Fruit fly (Drosophila melanogaster) whole organism, embryonic: ENCODE measurements around the gene HemK1.

Experiments
- Aef1 ChIP-seq: fragments of 200-800 bp; sonication (Bioruptor generic); IDR thresholded peaks from 3 replicates; pipeline ENCODE4 v1.3.6; 2022; ENCODE audit warnings: missing biosample characterization, missing genetic modification characterization
- Atf3 ChIP-seq: fragments of 200-800 bp; sonication (Bioruptor generic); optimal IDR thresholded peaks from 3 replicates; lab custom pipeline; 2016; ENCODE audit warnings: missing biosample characterization, missing genetic modification characterization
- Atf6 ChIP-seq: fragments of 200-800 bp; sonication (Bioruptor generic); IDR thresholded peaks from 2 replicates; pipeline ENCODE4 v1.3.6; 2022; ENCODE audit warnings: missing biosample characterization, missing genetic modification characterization
- CG10654 ChIP-seq: fragments of 200-800 bp; sonication (Bioruptor generic); optimal IDR thresholded peaks from 2 replicates; lab custom pipeline; 2016; ENCODE audit warnings: missing biosample characterization, missing genetic modification characterization
- CG11085 ChIP-seq: fragments of 200-800 bp; sonication (Bioruptor generic); IDR thresholded peaks from 2 replicates; pipeline ENCODE4 v1.3.6; 2022; ENCODE audit warnings: missing biosample characterization, missing genetic modification characterization
- CG12219 ChIP-seq: fragments of 200-800 bp; sonication (Bioruptor generic); optimal IDR thresholded peaks from 3 replicates; lab custom pipeline; 2018; ENCODE audit warnings: missing biosample characterization, mild to moderate bottlenecking, missing genetic modification characterization
- CG12942 ChIP-seq: fragments of 200-800 bp; sonication (Bioruptor generic); optimal IDR thresholded peaks from 3 replicates; lab custom pipeline; 2016; ENCODE audit warnings: missing biosample characterization, missing genetic modification characterization
- CG13894 ChIP-seq: fragments of 200-800 bp; sonication (Bioruptor generic); optimal IDR thresholded peaks from 3 replicates; lab custom pipeline; 2018; ENCODE audit warnings: missing biosample characterization, mild to moderate bottlenecking, missing genetic modification characterization, moderate library complexity
- CG14014 ChIP-seq: fragments of 200-800 bp; sonication (Bioruptor generic); IDR thresholded peaks from 2 replicates; pipeline ENCODE4 v1.3.6; 2022; ENCODE audit warnings: missing biosample characterization, missing genetic modification characterization
- CG1529 ChIP-seq: fragments of 200-800 bp; sonication (Bioruptor generic); optimal IDR thresholded peaks from 3 replicates; lab custom pipeline; 2018; ENCODE audit warnings: missing biosample characterization, missing genetic modification characterization
- CG15514 ChIP-seq: fragments of 200-800 bp; sonication (Bioruptor generic); optimal IDR thresholded peaks from 3 replicates; lab custom pipeline; 2017; ENCODE audit warnings: missing biosample characterization, missing genetic modification characterization, mild to moderate bottlenecking, moderate library complexity, missing genetic modification reagents
- CG18011 ChIP-seq: fragments of 200-800 bp; sonication (Bioruptor generic); optimal IDR thresholded peaks from 2 replicates; lab custom pipeline; 2017; ENCODE audit warnings: missing biosample characterization, missing genetic modification characterization, mild to moderate bottlenecking, moderate library complexity, missing genotype
- CG1832 ChIP-seq: fragments of 200-800 bp; sonication (Bioruptor generic); optimal IDR thresholded peaks from 2 replicates; lab custom pipeline; 2017; ENCODE audit warnings: missing biosample characterization, mild to moderate bottlenecking, missing genetic modification characterization, inconsistent platforms
- CG18599 ChIP-seq: fragments of 200-800 bp; sonication (Bioruptor generic); optimal IDR thresholded peaks from 3 replicates; lab custom pipeline; 2017; ENCODE audit warnings: missing biosample characterization, missing genetic modification characterization, mild to moderate bottlenecking, moderate library complexity, missing genetic modification reagents
- CG2199 ChIP-seq: fragments of 200-800 bp; sonication (Bioruptor generic); IDR thresholded peaks from 3 replicates; pipeline ENCODE4 v1.3.6; 2022; ENCODE audit warnings: missing biosample characterization, missing genetic modification characterization
- CG30431 ChIP-seq: fragments of 200-800 bp; sonication (Bioruptor generic); optimal IDR thresholded peaks from 2 replicates; lab custom pipeline; 2017; ENCODE audit warnings: missing biosample characterization, missing genetic modification characterization
- CG33213 ChIP-seq: fragments of 200-800 bp; sonication (Bioruptor generic); optimal IDR thresholded peaks from 3 replicates; lab custom pipeline; 2016; ENCODE audit warnings: missing biosample characterization, missing genetic modification characterization
- CG4328 ChIP-seq: fragments of 200-800 bp; sonication (Bioruptor generic); optimal IDR thresholded peaks from 3 replicates; lab custom pipeline; 2017; ENCODE audit warnings: missing biosample characterization, missing genetic modification reagents, missing genetic modification characterization
- CG5180 ChIP-seq: fragments of 200-800 bp; sonication (Bioruptor generic); optimal IDR thresholded peaks from 3 replicates; lab custom pipeline; 2017; ENCODE audit warnings: missing biosample characterization, missing genetic modification characterization, mild to moderate bottlenecking, moderate library complexity, missing genetic modification reagents
- CG6683 ChIP-seq: fragments of 200-800 bp; sonication (Bioruptor generic); optimal IDR thresholded peaks from 2 replicates; lab custom pipeline; 2017; ENCODE audit warnings: missing biosample characterization, mild to moderate bottlenecking, missing genetic modification characterization, missing genetic modification reagents
- CG6854 ChIP-seq: fragments of 200-800 bp; sonication (Bioruptor generic); optimal IDR thresholded peaks from 3 replicates; lab custom pipeline; 2017; ENCODE audit warnings: missing biosample characterization, mild to moderate bottlenecking, missing genetic modification characterization
- CG8089 ChIP-seq: fragments of 200-800 bp; sonication (Bioruptor generic); optimal IDR thresholded peaks from 3 replicates; lab custom pipeline; 2016; ENCODE audit warnings: missing biosample characterization, missing genetic modification characterization
- Dip2 ChIP-seq: fragments of 200-800 bp; sonication (Bioruptor generic); IDR thresholded peaks from 2 replicates; pipeline ENCODE4 v1.3.6; 2022; ENCODE audit warnings: missing biosample characterization, missing genetic modification characterization
- E2f2 ChIP-seq: fragments of 200-800 bp; sonication (Bioruptor generic); IDR thresholded peaks from 2 replicates; pipeline ENCODE4 v1.3.6; 2022; ENCODE audit warnings: missing biosample characterization, missing genetic modification characterization
- GATAe ChIP-seq: fragments of 200-800 bp; sonication (Bioruptor generic); conservative IDR thresholded peaks from 2 replicates; pipeline ENCODE4 v1.3.6; 2022; ENCODE audit warnings: missing biosample characterization, missing genetic modification characterization
- NFAT ChIP-seq: fragments of 200-800 bp; sonication (Bioruptor generic); IDR thresholded peaks from 2 replicates; pipeline ENCODE4 v1.3.6; 2022; ENCODE audit warnings: missing biosample characterization, missing genetic modification characterization
- PHDP ChIP-seq: fragments of 200-800 bp; sonication (Bioruptor generic); optimal IDR thresholded peaks from 3 replicates; lab custom pipeline; 2018; ENCODE audit warnings: missing biosample characterization, mild to moderate bottlenecking, missing genetic modification characterization, moderate library complexity
- Side ChIP-seq: fragments of 200-800 bp; sonication (Bioruptor generic); optimal IDR thresholded peaks from 2 replicates; lab custom pipeline; 2016; ENCODE audit warnings: missing biosample characterization, missing genetic modification characterization
- Ssrp ChIP-seq: fragments of 200-800 bp; sonication (Bioruptor generic); optimal IDR thresholded peaks from 2 replicates; lab custom pipeline; 2018; ENCODE audit warnings: missing biosample characterization, mild to moderate bottlenecking, missing genetic modification characterization, moderate library complexity
- YL-1 ChIP-seq: fragments of 200-800 bp; sonication (Bioruptor generic); optimal IDR thresholded peaks from 3 replicates; lab custom pipeline; 2017; ENCODE audit warnings: missing biosample characterization, mild to moderate bottlenecking, missing genetic modification characterization
- bbx ChIP-seq: fragments of 200-800 bp; sonication (Bioruptor generic); IDR thresholded peaks from 2 replicates; pipeline ENCODE4 v1.3.6; 2022; ENCODE audit warnings: missing biosample characterization, missing genetic modification characterization; ENCODE audit not compliant: partially characterized antibody
- br ChIP-seq: fragments of >200 bp; optimal IDR thresholded peaks from 2 replicates; lab custom pipeline; 2017
- bsh ChIP-seq, 2 experiments: fragments of 200-800 bp; sonication (Bioruptor generic); optimal IDR thresholded peaks; 2 replicates each; lab custom pipeline; 2017 to 2018; ENCODE audit warnings: mild to moderate bottlenecking in 2 of 2, missing biosample characterization in 2 of 2, missing genetic modification characterization in 2 of 2, moderate library complexity in 1 of 2
- cas ChIP-seq: fragments of 200-800 bp; sonication (Bioruptor generic); IDR thresholded peaks from 2 replicates; pipeline ENCODE4 v1.3.6; 2022; ENCODE audit warnings: missing biosample characterization, missing genetic modification characterization
- cato ChIP-seq: fragments of 200-800 bp; sonication (Bioruptor generic); optimal IDR thresholded peaks from 2 replicates; lab custom pipeline; 2016; ENCODE audit warnings: missing biosample characterization, missing genetic modification characterization, borderline replicate concordance
- crc ChIP-seq: fragments of 200-800 bp; sonication (Bioruptor generic); optimal IDR thresholded peaks from 2 replicates; lab custom pipeline; 2016; ENCODE audit warnings: missing biosample characterization, missing genetic modification characterization
- disco-r ChIP-seq: fragments of 200-800 bp; sonication (Bioruptor generic); optimal IDR thresholded peaks from 2 replicates; lab custom pipeline; 2016; ENCODE audit warnings: missing biosample characterization, missing genetic modification characterization
- eve ChIP-seq, 2 experiments: fragments of >200 bp; optimal IDR thresholded peaks; 2 replicates each; lab custom pipeline; 2017; ENCODE audit warnings: missing biosample characterization in 2 of 2, missing genetic modification characterization in 2 of 2
- fd96Cb ChIP-seq: fragments of 200-800 bp; sonication (Bioruptor generic); optimal IDR thresholded peaks from 2 replicates; lab custom pipeline; 2018; ENCODE audit warnings: missing biosample characterization, mild to moderate bottlenecking, missing genetic modification characterization, moderate library complexity
- ftz-f1 ChIP-seq: fragments of 200-800 bp; sonication (Bioruptor generic); optimal IDR thresholded peaks from 2 replicates; lab custom pipeline; 2016; ENCODE audit warnings: missing biosample characterization, missing genetic modification characterization
- gcm ChIP-seq: fragments of 200-800 bp; sonication (Bioruptor generic); optimal IDR thresholded peaks from 2 replicates; lab custom pipeline; 2019; ENCODE audit warnings: missing biosample characterization, mild to moderate bottlenecking, missing genetic modification characterization, moderate library complexity
- hbn ChIP-seq: fragments of 200-800 bp; sonication (Bioruptor generic); IDR thresholded peaks from 2 replicates; pipeline ENCODE4 v1.3.6; 2022; ENCODE audit warnings: missing biosample characterization, missing genetic modification characterization; ENCODE audit not compliant: partially characterized antibody
- klu ChIP-seq: fragments of 200-800 bp; sonication (Bioruptor generic); IDR thresholded peaks from 2 replicates; pipeline ENCODE4 v1.3.6; 2022; ENCODE audit warnings: missing biosample characterization, missing genetic modification characterization
- pan ChIP-seq, 4 experiments: fragments of >200 bp in 3 of 4; fragments of 200-800 bp in 1 of 4; sonication (Bioruptor generic) in 1 of 4; optimal IDR thresholded peaks in 3 of 4; IDR thresholded peaks in 1 of 4; 2 replicates each; pipeline versions ENCODE4 v1.3.6 to Lab custom; 2017 to 2022; ENCODE audit warnings: missing biosample characterization in 2 of 4, missing genetic modification characterization in 2 of 4, mixed read lengths in 1 of 4
- pita ChIP-seq: fragments of 200-800 bp; sonication (Bioruptor generic); optimal IDR thresholded peaks from 2 replicates; lab custom pipeline; 2017; ENCODE audit warnings: missing biosample characterization, mild to moderate bottlenecking, missing genetic modification characterization
- row ChIP-seq: fragments of 200-800 bp; sonication (Bioruptor generic); IDR thresholded peaks from 3 replicates; pipeline ENCODE4 v1.3.6; 2022; ENCODE audit warnings: missing biosample characterization, missing genetic modification characterization
- sens-2 ChIP-seq: fragments of 200-800 bp; sonication (Bioruptor generic); IDR thresholded peaks from 2 replicates; pipeline ENCODE4 v1.3.6; 2022; ENCODE audit warnings: missing biosample characterization, missing genetic modification characterization
- seq ChIP-seq: fragments of 200-800 bp; sonication (Bioruptor generic); IDR thresholded peaks from 2 replicates; pipeline ENCODE4 v1.3.6; 2022; ENCODE audit warnings: missing biosample characterization, missing genetic modification characterization
- wdn ChIP-seq: fragments of 200-800 bp; sonication (Bioruptor generic); IDR thresholded peaks from 2 replicates; pipeline ENCODE4 v1.3.6; 2022; ENCODE audit warnings: missing biosample characterization, missing genetic modification characterization
- wek ChIP-seq: fragments of 200-800 bp; sonication (Bioruptor generic); optimal IDR thresholded peaks from 3 replicates; lab custom pipeline; 2018; ENCODE audit warnings: missing biosample characterization, mild to moderate bottlenecking, missing genetic modification characterization, moderate library complexity
- zen2 ChIP-seq: fragments of 200-800 bp; sonication (Bioruptor generic); IDR thresholded peaks from 3 replicates; pipeline ENCODE4 v1.3.6; 2022; ENCODE audit warnings: missing biosample characterization, missing genetic modification characterization; ENCODE audit not compliant: partially characterized antibody

The HemK1 gene

DNA sequence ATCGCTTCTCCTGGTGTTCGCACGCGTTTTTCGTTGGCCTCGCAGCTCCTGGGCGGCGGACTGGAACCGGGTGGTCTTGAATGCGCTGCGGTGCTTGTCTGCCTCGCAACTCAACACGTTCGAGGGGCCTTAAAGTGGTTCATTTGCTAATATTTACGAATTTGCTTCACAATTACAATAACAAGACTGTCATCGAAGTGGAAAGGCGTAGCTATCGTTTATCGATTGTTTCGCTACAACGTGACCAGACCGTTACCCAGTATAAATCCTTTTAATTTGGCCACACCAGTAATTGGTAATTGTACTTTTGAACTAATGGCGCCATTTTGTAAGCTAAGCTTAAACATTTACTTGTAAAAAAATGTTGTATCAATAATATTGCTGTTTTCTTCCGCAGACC, 9.3 kb upstream of the HemK1 start, which contains the start of gene CG9536 (continued):
- TF ChIP-seq Dip2 (GFP tag; lab: Robert Waterston, UW) (no peak), CG15514 (peak; percentile 28), Atf6 (GFP tag; lab: Robert Waterston, UW) (no peak), CG10654 (GFP tag; lab: Kevin White, UChicago) (no peak), CG4328 (GFP tag; lab: Kevin White, UChicago) (no peak), CG13894 (no peak), cato (GFP tag; lab: Kevin White, UChicago) (no peak), pita (GFP tag; lab: Kevin White, UChicago) (no peak), CG12219 (no peak), CG33213 (GFP tag; lab: Kevin White, UChicago) (no peak), CG18011 (GFP tag; lab: Kevin White, UChicago) (no peak), fd96Cb (tag; lab: Kevin White, UChicago) (no peak), zen2 (GFP tag; lab: Robert Waterston, UW) (no peak), crc (no peak), Side (no peak), CG5180 (GFP tag; lab: Kevin White, UChicago) (no peak), sens-2 (GFP tag; lab: Robert Waterston, UW) (no peak), hbn (GFP tag; lab: Robert Waterston, UW) (0 out of 2 replicates have a peak, but pooled peaks have one; percentile 16), gcm (GFP tag; lab: Kevin White, UChicago) (no peak), CG11085 (GFP tag; lab: Robert Waterston, UW) (no peak), br (lab: Kevin White, UChicago) (no peak), CG14014 (GFP tag; lab: Robert Waterston, UW) (no peak), CG12942 (no peak), wek (no peak), CG8089 (GFP tag; lab: Kevin White, UChicago) (no peak), cas (no peak), CG18599 (GFP tag; lab: Kevin White, UChicago) (no peak), pan (optimal IDR thresholded peaks at IDR 0.05; lab: Kevin White, UChicago) (no peak), pan (GFP tag; optimal IDR thresholded peaks at IDR 0.05 in 1 of 2, IDR thresholded peaks at IDR 0.05 in 1 of 2) (no peak), bbx (peak; percentile 57; the same call in 1 of the 2 replicates), disco-r (GFP tag; lab: Kevin White, UChicago) (no peak), CG1529 (no peak), eve (GFP tag; optimal IDR thresholded peaks at IDR 0.05; lab: Kevin White, UChicago) (no peak), CG6854 (GFP tag; lab: Kevin White, UChicago) (no peak), E2f2 (GFP tag; lab: Robert Waterston, UW) (peak; percentile 91), YL-1 (GFP tag; lab: Kevin White, UChicago) (peak; percentile 82), PHDP (tag; lab: Kevin White, UChicago) (no peak), Atf3 (GFP tag; lab: Kevin White, UChicago) (no peak), ftz-f1 (GFP tag; lab: Kevin White, UChicago) (no peak), Aef1 (GFP tag; lab: Robert Waterston, UW) (no peak), row (peak; percentile 5; the same call in 1 of the 3 replicates), klu (GFP tag; lab: Robert Waterston, UW) (no peak), bsh (GFP tag; optimal IDR thresholded peaks at IDR 0.05; lab: Kevin White, UChicago) (no peak), CG30431 (no peak), Ssrp (tag; lab: Kevin White, UChicago) (no peak), NFAT (GFP tag; lab: Robert Waterston, UW) (no peak), CG6683 (no peak), GATAe (GFP tag; lab: Robert Waterston, UW) (no peak), CG2199 (GFP tag; lab: Robert Waterston, UW) (no peak), seq (GFP tag; lab: Robert Waterston, UW) (no peak), CG1832 (GFP tag; lab: Kevin White, UChicago) (no peak), wdn (GFP tag; lab: Robert Waterston, UW) (no peak)
